Fruit fly (Drosophila melanogaster): ENCODE data around the gene Ucp4B.

The Ucp4B gene

DNA sequence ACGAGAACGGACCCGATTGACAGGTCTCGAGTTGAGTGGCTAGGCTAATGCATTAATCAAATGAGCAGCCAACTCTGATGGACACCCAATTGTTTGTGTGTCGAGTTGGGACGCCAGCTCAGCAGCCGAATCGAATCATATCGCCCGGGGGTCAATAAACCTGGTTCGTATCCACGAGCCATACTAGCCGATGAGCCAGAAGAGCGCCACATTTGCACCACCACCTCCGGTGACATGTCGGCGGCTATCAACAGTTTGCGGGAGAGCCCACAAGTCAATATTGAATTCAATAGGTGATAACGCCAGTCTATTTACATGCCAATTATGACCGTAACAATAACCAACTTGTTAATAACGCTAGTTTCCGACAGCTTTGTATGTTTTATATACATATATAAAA lies 4.5 kb downstream of the Ucp4B start (continued):
- TF ChIP-seq ase (GFP tag; IDR thresholded peaks at IDR 0.05) = no peak
- no peak for TF ChIP-seq aop (GFP tag; IDR thresholded peaks at IDR 0.05)
- TF ChIP-seq da (GFP tag; optimal IDR thresholded peaks at IDR 0.05) = no peak
- no peak for TF ChIP-seq zf30C (GFP tag; optimal IDR thresholded peaks at IDR 0.05)
- TF ChIP-seq CG12391 (tag; optimal IDR thresholded peaks at IDR 0.05) = peak; percentile 26
- no peak for TF ChIP-seq Gug (GFP tag; IDR thresholded peaks at IDR 0.05)
- no peak for TF ChIP-seq CG7372 (GFP tag; IDR thresholded peaks at IDR 0.05)
- TF ChIP-seq Aef1 (GFP tag; IDR thresholded peaks at IDR 0.05) = no peak
- peak; percentile 65 for TF ChIP-seq CG11723 (GFP tag; optimal IDR thresholded peaks at IDR 0.05)
- no peak for TF ChIP-seq CG15073 (GFP tag; optimal IDR thresholded peaks at IDR 0.05)
- TF ChIP-seq HLH3B (GFP tag; IDR thresholded peaks at IDR 0.05) = peak; percentile 64; the same call in 1 of the 2 replicates
- TF ChIP-seq CG12071 (GFP tag; optimal IDR thresholded peaks at IDR 0.05) = peak; percentile 84
- no peak for TF ChIP-seq dan (GFP tag; IDR thresholded peaks at IDR 0.05)
- no peak; the same call in 1 of the 2 replicates for TF ChIP-seq H2.0 (GFP tag; IDR thresholded peaks at IDR 0.05)
- TF ChIP-seq hbn (GFP tag; IDR thresholded peaks at IDR 0.05; ENCODE audit: partially characterized antibody) = no peak
- peak; percentile 72 for TF ChIP-seq BtbVII (GFP tag; optimal IDR thresholded peaks at IDR 0.05)
- no peak for TF ChIP-seq Mes4 (GFP tag; optimal IDR thresholded peaks at IDR 0.05)
- TF ChIP-seq trh (GFP tag; optimal IDR thresholded peaks at IDR 0.05) = no peak
- peak; percentile 31 for TF ChIP-seq Nf-YB (GFP tag; optimal IDR thresholded peaks at IDR 0.05)
- peak in 1 of 2 experiments; percentile 55 for TF ChIP-seq bsh (GFP tag; optimal IDR thresholded peaks at IDR 0.05)
- no peak for TF ChIP-seq mam (GFP tag; optimal IDR thresholded peaks at IDR 0.05)
- no peak for TF ChIP-seq Drgx (GFP tag; IDR thresholded peaks at IDR 0.05)
- TF ChIP-seq Sin3A (optimal IDR thresholded peaks at IDR 0.05) = no peak
- no peak for TF ChIP-seq sens-2 (GFP tag; IDR thresholded peaks at IDR 0.05)
- peak; percentile 43 for TF ChIP-seq CG14710 (tag; optimal IDR thresholded peaks at IDR 0.05)
- no peak for TF ChIP-seq CG8765 (GFP tag; IDR thresholded peaks at IDR 0.05)
- TF ChIP-seq CG3281 (GFP tag; optimal IDR thresholded peaks at IDR 0.05) = peak; percentile 74
- no peak for TF ChIP-seq Sry-β (GFP tag; optimal IDR thresholded peaks at IDR 0.05)
- peak; percentile 67 for TF ChIP-seq CG17359 (tag; optimal IDR thresholded peaks at IDR 0.05)
- TF ChIP-seq eve (GFP tag; optimal IDR thresholded peaks at IDR 0.05) = no peak
- TF ChIP-seq CG2875 (GFP tag; optimal IDR thresholded peaks at IDR 0.05) = peak; percentile 61
- TF ChIP-seq CG11456 (GFP tag; IDR thresholded peaks at IDR 0.05) = no peak
- no peak for TF ChIP-seq vnd (GFP tag; IDR thresholded peaks at IDR 0.05; ENCODE audit: partially characterized antibody)
- TF ChIP-seq gem (tag; optimal IDR thresholded peaks at IDR 0.05) = peak; percentile 59
- 0 out of 3 replicates have a peak, but pooled peaks have one; percentile 52 for TF ChIP-seq CG2199 (GFP tag; IDR thresholded peaks at IDR 0.05)
- peak; percentile 92 for TF ChIP-seq ATbp (GFP tag; optimal IDR thresholded peaks at IDR 0.05)
- TF ChIP-seq Camta (GFP tag; optimal IDR thresholded peaks at IDR 0.05) = peak; percentile 11
- no peak for TF ChIP-seq phol (tag; optimal IDR thresholded peaks at IDR 0.05)
- TF ChIP-seq dmrt99B (tag; optimal IDR thresholded peaks at IDR 0.05) = peak; percentile 48
- peak; percentile 55 for TF ChIP-seq run (tag; optimal IDR thresholded peaks at IDR 0.05)
- TF ChIP-seq CG8478 (optimal IDR thresholded peaks at IDR 0.05) = no peak
- TF ChIP-seq Bdp1 (GFP tag; optimal IDR thresholded peaks at IDR 0.05) = no peak
- peak; percentile 47; the same call in 1 of the 2 replicates for TF ChIP-seq CG31441 (GFP tag; IDR thresholded peaks at IDR 0.05)
- peak; percentile 15; the same call in 1 of the 3 replicates for TF ChIP-seq dysf (GFP tag; IDR thresholded peaks at IDR 0.05)
- TF ChIP-seq stwl (tag; optimal IDR thresholded peaks at IDR 0.05) = no peak
- TF ChIP-seq CG31365 (tag; optimal IDR thresholded peaks at IDR 0.05) = peak; percentile 28
- peak; percentile 27 for TF ChIP-seq her (GFP tag; optimal IDR thresholded peaks at IDR 0.05)
- no peak for TF ChIP-seq CG3995 (GFP tag; optimal IDR thresholded peaks at IDR 0.05)
- TF ChIP-seq danr (GFP tag; IDR thresholded peaks at IDR 0.05) = no peak
- TF ChIP-seq pnt (GFP tag; optimal IDR thresholded peaks at IDR 0.05) = no peak
- TF ChIP-seq CG11560 (tag; IDR thresholded peaks at IDR 0.05) = no peak
- TF ChIP-seq Tbp (GFP tag; optimal IDR thresholded peaks at IDR 0.05) = no peak
- TF ChIP-seq wor (GFP tag; IDR thresholded peaks at IDR 0.05) = no peak

Data from whole organism, embryonic.